Fruit fly (Drosophila melanogaster) whole organism, embryonic: ENCODE measurements around the gene fig.

Experiments used
- Blimp-1 ChIP-seq: fragments of 200-800 bp; sonication (Bioruptor generic); optimal IDR thresholded peaks from 3 replicates; lab custom pipeline; 2018; ENCODE audit warnings: missing biosample characterization, missing genetic modification characterization, mild to moderate bottlenecking, moderate library complexity, missing genetic modification reagents
- Bteb2 ChIP-seq: fragments of 200-800 bp; sonication (Bioruptor generic); optimal IDR thresholded peaks from 2 replicates; lab custom pipeline; 2016; ENCODE audit warnings: missing biosample characterization, missing genetic modification characterization
- CG10274 ChIP-seq: fragments of 200-800 bp; sonication (Bioruptor generic); optimal IDR thresholded peaks from 3 replicates; lab custom pipeline; 2017; ENCODE audit warnings: missing biosample characterization, mild to moderate bottlenecking, missing genetic modification characterization
- CG10431 ChIP-seq: fragments of 200-800 bp; sonication (Bioruptor generic); optimal IDR thresholded peaks from 3 replicates; lab custom pipeline; 2018; ENCODE audit warnings: missing biosample characterization, mild to moderate bottlenecking, missing genetic modification characterization
- CG11456 ChIP-seq: fragments of 200-800 bp; sonication (Bioruptor generic); IDR thresholded peaks from 3 replicates; pipeline ENCODE4 v1.3.6; 2022; ENCODE audit warnings: missing biosample characterization, missing genetic modification characterization
- CG12071 ChIP-seq: fragments of 200-800 bp; sonication (Bioruptor generic); optimal IDR thresholded peaks from 3 replicates; lab custom pipeline; 2018; ENCODE audit warnings: missing biosample characterization, mild to moderate bottlenecking, missing genetic modification characterization
- CG12104 ChIP-seq: fragments of 200-800 bp; sonication (Bioruptor generic); optimal IDR thresholded peaks from 3 replicates; lab custom pipeline; 2016; ENCODE audit warnings: missing biosample characterization, missing genetic modification characterization
- CG12769 ChIP-seq: fragments of 200-800 bp; sonication (Bioruptor generic); optimal IDR thresholded peaks from 2 replicates; lab custom pipeline; 2019; ENCODE audit warnings: missing biosample characterization, mild to moderate bottlenecking, missing genetic modification characterization, moderate library complexity
- CG13296 ChIP-seq: fragments of 200-800 bp; sonication (Bioruptor generic); optimal IDR thresholded peaks from 3 replicates; lab custom pipeline; 2018; ENCODE audit warnings: missing biosample characterization, mild to moderate bottlenecking, missing genetic modification characterization
- CG16863 ChIP-seq: fragments of 200-800 bp; sonication (Bioruptor generic); optimal IDR thresholded peaks from 3 replicates; lab custom pipeline; 2016; ENCODE audit warnings: missing biosample characterization, missing genetic modification characterization
- CG17385 ChIP-seq: fragments of 200-800 bp; sonication (Bioruptor generic); optimal IDR thresholded peaks from 3 replicates; lab custom pipeline; 2018; ENCODE audit warnings: missing biosample characterization, mild to moderate bottlenecking, missing genetic modification characterization
- CG17802 ChIP-seq: fragments of 200-800 bp; sonication (Bioruptor generic); optimal IDR thresholded peaks from 2 replicates; lab custom pipeline; 2018; ENCODE audit warnings: missing biosample characterization, mild to moderate bottlenecking, missing genetic modification characterization, moderate library complexity
- CG17829 ChIP-seq: fragments of 200-800 bp; optimal IDR thresholded peaks from 2 replicates; lab custom pipeline; 2019; ENCODE audit warnings: missing biosample characterization, mild to moderate bottlenecking, missing genetic modification characterization, moderate library complexity
- CG30403 ChIP-seq: fragments of 200-800 bp; sonication (Bioruptor generic); optimal IDR thresholded peaks from 3 replicates; lab custom pipeline; 2016; ENCODE audit warnings: missing biosample characterization, missing genetic modification characterization
- CG30431 ChIP-seq: fragments of 200-800 bp; sonication (Bioruptor generic); optimal IDR thresholded peaks from 2 replicates; lab custom pipeline; 2017; ENCODE audit warnings: missing biosample characterization, missing genetic modification characterization
- CG34422 ChIP-seq: fragments of 200-800 bp; sonication (Bioruptor generic); IDR thresholded peaks from 3 replicates; pipeline ENCODE4 v1.3.6; 2022; ENCODE audit warnings: missing biosample characterization, missing genetic modification characterization
- CG3726 ChIP-seq: fragments of 200-800 bp; sonication (Bioruptor generic); IDR thresholded peaks from 3 replicates; pipeline ENCODE4, ENCODE4 v1.3.6; 2022; ENCODE audit warnings: missing biosample characterization, missing genetic modification characterization
- CG6254 ChIP-seq: fragments of 200-800 bp; sonication (Bioruptor generic); optimal IDR thresholded peaks from 3 replicates; lab custom pipeline; 2017; ENCODE audit warnings: mild to moderate bottlenecking, missing biosample characterization, missing genetic modification reagents, missing genetic modification characterization
- CG7786 ChIP-seq: fragments of 200-800 bp; sonication (Bioruptor generic); optimal IDR thresholded peaks from 2 replicates; lab custom pipeline; 2016; ENCODE audit warnings: missing biosample characterization, missing genetic modification characterization
- CG8388 ChIP-seq: fragments of 200-800 bp; sonication (Bioruptor generic); optimal IDR thresholded peaks from 2 replicates; lab custom pipeline; 2019; ENCODE audit warnings: missing biosample characterization, mild to moderate bottlenecking, missing genetic modification characterization, moderate library complexity
- CG9437 ChIP-seq: fragments of 200-800 bp; sonication (Bioruptor generic); optimal IDR thresholded peaks from 2 replicates; lab custom pipeline; 2018; ENCODE audit warnings: missing biosample characterization, mild to moderate bottlenecking, missing genetic modification characterization
- CG9817 ChIP-seq: fragments of 200-800 bp; sonication (Bioruptor generic); optimal IDR thresholded peaks from 2 replicates; lab custom pipeline; 2018; ENCODE audit warnings: missing biosample characterization, mild to moderate bottlenecking, missing genetic modification characterization, moderate library complexity
- Fer3 ChIP-seq: fragments of 200-800 bp; sonication (Bioruptor generic); optimal IDR thresholded peaks from 2 replicates; lab custom pipeline; 2018; ENCODE audit warnings: missing biosample characterization, mild to moderate bottlenecking, missing genetic modification characterization, moderate library complexity
- HLH3B ChIP-seq: fragments of 200-800 bp; sonication (Bioruptor generic); IDR thresholded peaks from 2 replicates; pipeline ENCODE4 v1.3.6; 2022; ENCODE audit warnings: missing biosample characterization, missing genetic modification characterization
- Jarid2 ChIP-seq: fragments of 200-800 bp; sonication (Bioruptor generic); optimal IDR thresholded peaks from 3 replicates; lab custom pipeline; 2017; ENCODE audit warnings: mild to moderate bottlenecking, missing biosample characterization, missing genetic modification reagents, missing genetic modification characterization
- MTF-1 ChIP-seq: fragments of 200-800 bp; sonication (Bioruptor generic); optimal IDR thresholded peaks from 2 replicates; lab custom pipeline; 2018; ENCODE audit warnings: missing biosample characterization, mild to moderate bottlenecking, missing genetic modification characterization, borderline replicate concordance
- Sox102F ChIP-seq: fragments of 200-800 bp; sonication (Bioruptor generic); optimal IDR thresholded peaks from 2 replicates; lab custom pipeline; 2018; ENCODE audit warnings: missing biosample characterization, mild to moderate bottlenecking, missing genetic modification characterization, moderate library complexity
- Xbp1 ChIP-seq: fragments of 200-800 bp; sonication (Bioruptor generic); optimal IDR thresholded peaks from 3 replicates; lab custom pipeline; 2016; ENCODE audit warnings: missing biosample characterization, mild to moderate bottlenecking, missing genetic modification characterization
- al ChIP-seq: fragments of 200-800 bp; sonication (Bioruptor generic); IDR thresholded peaks from 2 replicates; pipeline ENCODE4 v1.3.6; 2022; ENCODE audit warnings: missing biosample characterization, missing genetic modification characterization
- ash1 ChIP-seq: fragments of 200-800 bp; sonication (Bioruptor generic); optimal IDR thresholded peaks from 2 replicates; lab custom pipeline; 2018; ENCODE audit warnings: missing biosample characterization, mild to moderate bottlenecking, missing genetic modification characterization
- az2 ChIP-seq: fragments of 200-800 bp; sonication (Bioruptor generic); optimal IDR thresholded peaks from 3 replicates; lab custom pipeline; 2016; ENCODE audit warnings: missing biosample characterization, missing genetic modification characterization
- bbx ChIP-seq: fragments of 200-800 bp; sonication (Bioruptor generic); IDR thresholded peaks from 2 replicates; pipeline ENCODE4 v1.3.6; 2022; ENCODE audit warnings: missing biosample characterization, missing genetic modification characterization; ENCODE audit not compliant: partially characterized antibody
- cas ChIP-seq: fragments of 200-800 bp; sonication (Bioruptor generic); IDR thresholded peaks from 2 replicates; pipeline ENCODE4 v1.3.6; 2022; ENCODE audit warnings: missing biosample characterization, missing genetic modification characterization
- dati ChIP-seq: fragments of 200-800 bp; sonication (Bioruptor generic); IDR thresholded peaks from 2 replicates; pipeline ENCODE4 v1.3.6; 2022; ENCODE audit warnings: missing biosample characterization, missing genetic modification characterization
- gce ChIP-seq: fragments of 200-800 bp; sonication (Bioruptor generic); IDR thresholded peaks from 3 replicates; pipeline ENCODE4 v1.3.6; 2022; ENCODE audit warnings: missing biosample characterization, missing genetic modification characterization
- gcm2 ChIP-seq: fragments of 200-800 bp; sonication (Bioruptor generic); optimal IDR thresholded peaks from 2 replicates; lab custom pipeline; 2016; ENCODE audit warnings: missing biosample characterization, missing genetic modification characterization
- gsb ChIP-seq: fragments of 200-800 bp; sonication (Bioruptor generic); IDR thresholded peaks from 2 replicates; pipeline ENCODE4 v1.3.6; 2022; ENCODE audit warnings: missing biosample characterization, missing genetic modification characterization
- hth ChIP-seq: fragments of >200 bp; optimal IDR thresholded peaks from 2 replicates; lab custom pipeline; 2017; ENCODE audit warnings: inconsistent platforms
- jigr1 ChIP-seq: fragments of 200-800 bp; sonication (Bioruptor generic); IDR thresholded peaks from 3 replicates; pipeline ENCODE4 v1.3.6; 2022; ENCODE audit warnings: missing biosample characterization, missing genetic modification characterization
- lbe ChIP-seq: fragments of 200-800 bp; sonication (Bioruptor generic); optimal IDR thresholded peaks from 2 replicates; lab custom pipeline; 2016; ENCODE audit warnings: missing biosample characterization, mild to moderate bottlenecking, missing genetic modification characterization
- luna ChIP-seq: fragments of 200-800 bp; sonication (Bioruptor generic); optimal IDR thresholded peaks from 2 replicates; lab custom pipeline; 2016; ENCODE audit warnings: missing biosample characterization, missing genetic modification characterization
- mam ChIP-seq: fragments of 200-800 bp; sonication (Bioruptor generic); optimal IDR thresholded peaks from 3 replicates; lab custom pipeline; 2016; ENCODE audit warnings: missing biosample characterization, missing genetic modification characterization
- onecut ChIP-seq: fragments of 200-800 bp; sonication (Bioruptor generic); IDR thresholded peaks from 2 replicates; pipeline ENCODE4 v1.3.6; 2022; ENCODE audit warnings: missing biosample characterization, missing genetic modification characterization
- pita ChIP-seq: fragments of 200-800 bp; sonication (Bioruptor generic); optimal IDR thresholded peaks from 2 replicates; lab custom pipeline; 2017; ENCODE audit warnings: missing biosample characterization, mild to moderate bottlenecking, missing genetic modification characterization
- repo ChIP-seq: fragments of 200-800 bp; sonication (Bioruptor generic); optimal IDR thresholded peaks from 2 replicates; lab custom pipeline; 2016; ENCODE audit warnings: missing biosample characterization, missing genetic modification characterization
- sob ChIP-seq: fragments of 200-800 bp; sonication (Bioruptor generic); IDR thresholded peaks from 2 replicates; pipeline ENCODE4 v1.3.6; 2022; ENCODE audit warnings: missing biosample characterization, missing genetic modification characterization
- tgo ChIP-seq: fragments of 200-800 bp; sonication (Bioruptor generic); IDR thresholded peaks from 3 replicates; pipeline ENCODE4 v1.3.6; 2022; ENCODE audit warnings: missing biosample characterization, missing genetic modification characterization
- trh ChIP-seq: fragments of 200-800 bp; sonication (Bioruptor generic); optimal IDR thresholded peaks from 2 replicates; lab custom pipeline; 2016; ENCODE audit warnings: missing biosample characterization, missing genetic modification characterization
- tup ChIP-seq: fragments of 200-800 bp; sonication (Bioruptor generic); optimal IDR thresholded peaks from 2 replicates; lab custom pipeline; 2016; ENCODE audit warnings: missing biosample characterization, mild to moderate bottlenecking, missing genetic modification characterization, moderate library complexity
- wdn ChIP-seq: fragments of 200-800 bp; sonication (Bioruptor generic); IDR thresholded peaks from 2 replicates; pipeline ENCODE4 v1.3.6; 2022; ENCODE audit warnings: missing biosample characterization, missing genetic modification characterization
- zf30C ChIP-seq: fragments of 200-800 bp; sonication (Bioruptor generic); optimal IDR thresholded peaks from 3 replicates; lab custom pipeline; 2018; ENCODE audit warnings: missing biosample characterization, mild to moderate bottlenecking, missing genetic modification characterization

The fig gene

dm6 chr3R:29773833-29774324 is 6.4 kb downstream of the fig start (continued):
- TF ChIP-seq CG17829 (tag; lab: Kevin White, UChicago) (peak; percentile 35), CG3726 (GFP tag; lab: Robert Waterston, UW) (no peak), Jarid2 (peak; percentile 45), mam (GFP tag; lab: Kevin White, UChicago) (peak; percentile 84), Xbp1 (GFP tag; lab: Kevin White, UChicago) (peak; percentile 72), HLH3B (GFP tag; lab: Robert Waterston, UW) (peak; percentile 56), bbx (GFP tag; lab: Robert Waterston, UW) (no peak), trh (GFP tag; lab: Kevin White, UChicago) (peak; percentile 27), cas (GFP tag; lab: Robert Waterston, UW) (peak; percentile 61), lbe (GFP tag; lab: Kevin White, UChicago) (no peak), CG17385 (GFP tag; lab: Kevin White, UChicago) (peak; percentile 67), zf30C (GFP tag; lab: Kevin White, UChicago) (no peak), Blimp-1 (peak; percentile 37), MTF-1 (GFP tag; lab: Kevin White, UChicago) (no peak), tgo (GFP tag; lab: Robert Waterston, UW) (peak; percentile 80), CG16863 (GFP tag; lab: Kevin White, UChicago) (peak; percentile 68), Sox102F (GFP tag; lab: Kevin White, UChicago) (peak; percentile 77), jigr1 (GFP tag; lab: Robert Waterston, UW) (0 out of 3 replicates have a peak, but pooled peaks have one; percentile 38), CG7786 (peak; percentile 92), Bteb2 (GFP tag; lab: Kevin White, UChicago) (peak; percentile 41), pita (GFP tag; lab: Kevin White, UChicago) (no peak), CG11456 (GFP tag; lab: Robert Waterston, UW) (peak; percentile 68; the same call in 2 of the 3 replicates), tup (GFP tag; lab: Kevin White, UChicago) (no peak), CG12104 (GFP tag; lab: Kevin White, UChicago) (peak; percentile 64), gcm2 (GFP tag; lab: Kevin White, UChicago) (peak; percentile 33), CG8388 (GFP tag; lab: Kevin White, UChicago) (peak; percentile 50), CG17802 (tag; lab: Kevin White, UChicago) (peak; percentile 8), CG10274 (GFP tag; lab: Kevin White, UChicago) (peak; percentile 92), gsb (peak; percentile 74), CG12071 (peak; percentile 70), sob (peak; percentile 70), dati (no peak), repo (GFP tag; lab: Kevin White, UChicago) (peak; percentile 73), luna (GFP tag; lab: Kevin White, UChicago) (peak; percentile 41), Fer3 (peak; percentile 84), CG13296 (peak; percentile 27), CG12769 (tag; lab: Kevin White, UChicago) (peak; percentile 90), hth (lab: Kevin White, UChicago) (no peak), CG6254 (GFP tag; lab: Kevin White, UChicago) (peak; percentile 21), CG9437 (GFP tag; lab: Kevin White, UChicago) (peak; percentile 53), al (GFP tag; lab: Robert Waterston, UW) (peak; percentile 76), onecut (GFP tag; lab: Robert Waterston, UW) (peak; percentile 10; the same call in 1 of the 2 replicates), CG34422 (no peak), CG30403 (GFP tag; lab: Kevin White, UChicago) (peak; percentile 82), CG9817 (peak; percentile 77), az2 (GFP tag; lab: Kevin White, UChicago) (peak; percentile 65), gce (no peak), CG10431 (GFP tag; lab: Kevin White, UChicago) (no peak), ash1 (GFP tag; lab: Kevin White, UChicago) (no peak), wdn (peak; percentile 56), CG30431 (GFP tag; lab: Kevin White, UChicago) (peak; percentile 59)
